Worm (Caenorhabditis elegans) whole organism, late embryonic: Measurements from ENCODE around the gene ppgn-1.
A peak's percentile ranks its signal among the peaks of the same experiment; 100 is the strongest.

Source experiments
- C08G9.2 ChIP-seq: sonication (generic microtip); optimal IDR thresholded peaks from 2 replicates; lab custom pipeline; 2016; ENCODE audit warnings: mild to moderate bottlenecking, missing genetic modification characterization, moderate library complexity, missing compliant biosample characterization
- C38D4.7 ChIP-seq: fragments of 200-800 bp; sonication (Bioruptor generic); optimal IDR thresholded peaks from 2 replicates; lab custom pipeline; 2018; ENCODE audit warnings: mild to moderate bottlenecking, missing genetic modification characterization, moderate library complexity, missing compliant biosample characterization
- F13H6.1 ChIP-seq: sonication (generic microtip); optimal IDR thresholded peaks from 2 replicates; lab custom pipeline; 2016; ENCODE audit warnings: missing genetic modification characterization, missing compliant biosample characterization
- K09A11.1 ChIP-seq: sonication (generic microtip); optimal IDR thresholded peaks from 2 replicates; lab custom pipeline; 2017; ENCODE audit warnings: antibody characterized with exemption, mild to moderate bottlenecking, missing genetic modification characterization, missing compliant biosample characterization; ENCODE audit not compliant: insufficient read depth
- Y22D7AL.16 ChIP-seq: sonication (generic microtip); optimal IDR thresholded peaks from 2 replicates; lab custom pipeline; 2016; ENCODE audit warnings: missing genetic modification characterization, missing compliant biosample characterization
- ahr-1 ChIP-seq: sonication (generic microtip); optimal IDR thresholded peaks from 2 replicates; lab custom pipeline; 2016; ENCODE audit warnings: missing genetic modification characterization, missing compliant biosample characterization
- ama-1 ChIP-seq: fragments of 150-350 bp; optimal IDR thresholded peaks from 2 replicates; lab custom pipeline; 2014
- ceh-14 ChIP-seq: sonication (generic microtip); optimal IDR thresholded peaks from 2 replicates; lab custom pipeline; 2016; ENCODE audit warnings: missing genotype, missing genetic modification characterization, missing compliant biosample characterization
- ceh-18 ChIP-seq: sonication (generic microtip); optimal IDR thresholded peaks from 2 replicates; lab custom pipeline; 2016; ENCODE audit warnings: missing genetic modification characterization, missing compliant biosample characterization
- ceh-2 ChIP-seq: sonication (generic microtip); optimal IDR thresholded peaks from 2 replicates; lab custom pipeline; 2016; ENCODE audit warnings: missing genotype, missing genetic modification characterization, missing compliant biosample characterization
- ceh-22 ChIP-seq: sonication (generic microtip); optimal IDR thresholded peaks from 2 replicates; lab custom pipeline; 2017; ENCODE audit warnings: missing biosample characterization, missing genetic modification characterization
- ceh-24 ChIP-seq: sonication (generic microtip); optimal IDR thresholded peaks from 2 replicates; lab custom pipeline; 2016; ENCODE audit warnings: mild to moderate bottlenecking, missing genetic modification characterization, missing compliant biosample characterization
- ceh-30 ChIP-seq: fragments of 150-350 bp; optimal IDR thresholded peaks from 2 replicates; lab custom pipeline; 2014; ENCODE audit warnings: missing biosample characterization, missing genetic modification characterization
- ceh-31 ChIP-seq: sonication (generic microtip); optimal IDR thresholded peaks from 2 replicates; lab custom pipeline; 2016; ENCODE audit warnings: missing genetic modification characterization, missing compliant biosample characterization
- ceh-34 ChIP-seq: sonication (generic microtip); optimal IDR thresholded peaks from 2 replicates; lab custom pipeline; 2016; ENCODE audit warnings: mild to moderate bottlenecking, missing genetic modification characterization, missing compliant biosample characterization
- ceh-48 ChIP-seq: sonication (generic microtip); optimal IDR thresholded peaks from 2 replicates; lab custom pipeline; 2016; ENCODE audit warnings: missing genetic modification characterization, inconsistent platforms, missing compliant biosample characterization
- ceh-6 ChIP-seq: fragments of 200-800 bp; sonication (Bioruptor generic); optimal IDR thresholded peaks from 2 replicates; lab custom pipeline; 2018; ENCODE audit warnings: mild to moderate bottlenecking, missing genetic modification characterization, missing compliant biosample characterization
- dmd-4 ChIP-seq: sonication (generic microtip); optimal IDR thresholded peaks from 2 replicates; lab custom pipeline; 2016; ENCODE audit warnings: borderline replicate concordance, missing genetic modification characterization, missing compliant biosample characterization
- dve-1 ChIP-seq: sonication (generic microtip); optimal IDR thresholded peaks from 2 replicates; lab custom pipeline; 2017; ENCODE audit warnings: antibody characterized with exemption, mild to moderate bottlenecking, missing genetic modification characterization, missing compliant biosample characterization
- elt-2 ChIP-seq: sonication (generic microtip); optimal IDR thresholded peaks from 2 replicates; lab custom pipeline; 2016; ENCODE audit warnings: missing genetic modification reagents, missing genetic modification characterization, missing compliant biosample characterization
- eyg-1 ChIP-seq: sonication (generic microtip); optimal IDR thresholded peaks from 2 replicates; lab custom pipeline; 2016; ENCODE audit warnings: missing genotype, missing genetic modification characterization, missing compliant biosample characterization
- fkh-6 ChIP-seq: sonication (generic microtip); optimal IDR thresholded peaks from 2 replicates; lab custom pipeline; 2016; ENCODE audit warnings: missing genetic modification characterization, missing compliant biosample characterization
- gmeb-2 ChIP-seq: sonication (generic microtip); optimal IDR thresholded peaks from 2 replicates; lab custom pipeline; 2016; ENCODE audit warnings: missing genetic modification characterization, inconsistent platforms, missing compliant biosample characterization
- hlh-30 ChIP-seq: sonication (generic microtip); optimal IDR thresholded peaks from 2 replicates; lab custom pipeline; 2017; ENCODE audit warnings: antibody characterized with exemption, missing genetic modification characterization, missing compliant biosample characterization; ENCODE audit not compliant: insufficient read depth
- hlh-8 ChIP-seq: sonication (generic microtip); optimal IDR thresholded peaks from 2 replicates; lab custom pipeline; 2016; ENCODE audit warnings: missing genotype, missing genetic modification characterization, missing compliant biosample characterization
- lim-6 ChIP-seq: sonication (generic microtip); optimal IDR thresholded peaks from 2 replicates; lab custom pipeline; 2016; ENCODE audit warnings: missing genetic modification characterization, missing compliant biosample characterization
- madf-2 ChIP-seq: sonication (generic microtip); optimal IDR thresholded peaks from 2 replicates; lab custom pipeline; 2017; ENCODE audit warnings: missing genetic modification characterization, missing compliant biosample characterization
- mec-3 ChIP-seq: sonication (generic microtip); optimal IDR thresholded peaks from 2 replicates; lab custom pipeline; 2016; ENCODE audit warnings: borderline replicate concordance, missing genetic modification characterization, missing compliant biosample characterization
- nfya-1 ChIP-seq: sonication (generic microtip); optimal IDR thresholded peaks from 2 replicates; lab custom pipeline; 2017; ENCODE audit warnings: missing genetic modification characterization, mild to moderate bottlenecking, missing compliant biosample characterization, antibody characterized with exemption, moderate library complexity
- nhr-11 ChIP-seq: fragments of 150-350 bp; optimal IDR thresholded peaks from 2 replicates; lab custom pipeline; 2014; ENCODE audit warnings: missing biosample characterization, missing genetic modification characterization
- npax-4 ChIP-seq: sonication (generic microtip); optimal IDR thresholded peaks from 2 replicates; lab custom pipeline; 2016; ENCODE audit warnings: missing genetic modification characterization, missing compliant biosample characterization
- pat-9 ChIP-seq: fragments of 200-800 bp; sonication (Bioruptor generic); optimal IDR thresholded peaks from 2 replicates; lab custom pipeline; 2018; ENCODE audit warnings: mild to moderate bottlenecking, missing genetic modification characterization, moderate library complexity, missing compliant biosample characterization
- pax-1 ChIP-seq: fragments of 150-350 bp; optimal IDR thresholded peaks from 2 replicates; lab custom pipeline; 2014; ENCODE audit warnings: missing biosample characterization, missing genetic modification characterization
- pqm-1 ChIP-seq: sonication (generic microtip); optimal IDR thresholded peaks from 2 replicates; lab custom pipeline; 2016; ENCODE audit warnings: missing genetic modification characterization, missing compliant biosample characterization
- pros-1 ChIP-seq: fragments of 150-350 bp; optimal IDR thresholded peaks from 2 replicates; lab custom pipeline; 2014; ENCODE audit warnings: missing biosample characterization, missing genetic modification reagents, missing genetic modification characterization
- ref-2 ChIP-seq: sonication (generic microtip); optimal IDR thresholded peaks from 2 replicates; lab custom pipeline; 2016; ENCODE audit warnings: missing genetic modification characterization, missing compliant biosample characterization
- rnt-1 ChIP-seq: sonication (generic microtip); optimal IDR thresholded peaks from 2 replicates; lab custom pipeline; 2016; ENCODE audit warnings: missing genetic modification characterization, missing compliant biosample characterization
- sdc-2 ChIP-seq: sonication (generic microtip); optimal IDR thresholded peaks from 2 replicates; lab custom pipeline; 2016; ENCODE audit warnings: missing genotype, missing genetic modification characterization, missing compliant biosample characterization
- sox-2 ChIP-seq: fragments of 200-800 bp; sonication (Bioruptor generic); IDR thresholded peaks from 2 replicates; pipeline ENCODE4 v1.3.6; 2022; ENCODE audit warnings: missing genetic modification reagents, missing genetic modification characterization, missing compliant biosample characterization
- sox-4 ChIP-seq: sonication (generic microtip); optimal IDR thresholded peaks from 2 replicates; lab custom pipeline; 2017; ENCODE audit warnings: mild to moderate bottlenecking, missing genetic modification characterization, inconsistent platforms, missing compliant biosample characterization
- syd-9 ChIP-seq: sonication (generic microtip); optimal IDR thresholded peaks from 2 replicates; lab custom pipeline; 2016; ENCODE audit warnings: mild to moderate bottlenecking, missing genetic modification characterization, moderate library complexity, missing compliant biosample characterization
- tbx-2 ChIP-seq: sonication (generic microtip); optimal IDR thresholded peaks from 2 replicates; lab custom pipeline; 2016; ENCODE audit warnings: missing genetic modification characterization, missing compliant biosample characterization
- tbx-7 ChIP-seq: sonication (generic microtip); optimal IDR thresholded peaks from 2 replicates; lab custom pipeline; 2016; ENCODE audit warnings: missing genotype, missing genetic modification characterization, missing compliant biosample characterization
- ttx-3 ChIP-seq: sonication (generic microtip); optimal IDR thresholded peaks from 2 replicates; lab custom pipeline; 2016; ENCODE audit warnings: missing genetic modification reagents, missing genetic modification characterization, missing compliant biosample characterization
- unc-3 ChIP-seq, 2 experiments: fragments of 200-800 bp in 1 of 2; sonication (Bioruptor generic) in 1 of 2; sonication (generic microtip) in 1 of 2; conservative IDR thresholded peaks in 1 of 2; optimal IDR thresholded peaks in 1 of 2; 2 replicates each; pipeline versions ENCODE4 v1.3.6 to Lab custom; 2016 to 2022; ENCODE audit warnings: missing compliant biosample characterization in 2 of 2, missing genetic modification characterization in 2 of 2, missing genetic modification reagents in 1 of 2
- unc-42 ChIP-seq: sonication (generic microtip); optimal IDR thresholded peaks from 2 replicates; lab custom pipeline; 2016; ENCODE audit warnings: missing genotype, missing genetic modification characterization, missing compliant biosample characterization
- unc-86 ChIP-seq: sonication (generic microtip); optimal IDR thresholded peaks from 2 replicates; lab custom pipeline; 2016; ENCODE audit warnings: missing genetic modification characterization, missing compliant biosample characterization
- zip-5 ChIP-seq: sonication (generic microtip); optimal IDR thresholded peaks from 2 replicates; lab custom pipeline; 2016; ENCODE audit warnings: missing genetic modification characterization, missing compliant biosample characterization
- ztf-16 ChIP-seq: sonication (generic microtip); optimal IDR thresholded peaks from 2 replicates; lab custom pipeline; 2017; ENCODE audit warnings: missing genetic modification characterization, missing compliant biosample characterization

The ppgn-1 gene

ce11 chrIV:2389745-2390144, 41.0 kb upstream of the ppgn-1 start:
- no peak for TF ChIP-seq fkh-6 (tag; lab: Kevin White, UChicago)
- no peak for TF ChIP-seq C38D4.7
- no peak for TF ChIP-seq tbx-2 (tag; lab: Kevin White, UChicago)
- TF ChIP-seq ahr-1, result no peak
- no peak for TF ChIP-seq ceh-30 (tag; lab: Kevin White, UChicago)
- TF ChIP-seq ceh-24, result no peak
- no peak for TF ChIP-seq npax-4 (tag; lab: Kevin White, UChicago)
- TF ChIP-seq rnt-1, result no peak
- TF ChIP-seq lim-6, result no peak
- no peak for TF ChIP-seq unc-42 (tag; lab: Kevin White, UChicago)
- no peak for TF ChIP-seq sox-4 (tag; lab: Kevin White, UChicago)
- TF ChIP-seq sox-2, result no peak
- no peak for TF ChIP-seq pax-1
- no peak for TF ChIP-seq gmeb-2 (tag; lab: Kevin White, UChicago)
- no peak for TF ChIP-seq zip-5
- no peak for TF ChIP-seq unc-86
- TF ChIP-seq, all 69 proteins: peak for 0

ce11 chrIV:2388949-2389495, 40.3 kb upstream of the ppgn-1 start, which contains the start of gene trap-3:
TSS of gene trap-3 (plus strand) at chrIV:2389445.
- TF ChIP-seq Y22D7AL.16 (tag; lab: Kevin White, UChicago), result no peak
- TF ChIP-seq ztf-16 (tag; lab: Kevin White, UChicago), result peak; percentile 73
- TF ChIP-seq rnt-1, result peak; percentile 99
- peak; percentile 33 for TF ChIP-seq eyg-1 (tag; lab: Kevin White, UChicago)
- peak; percentile 77 for TF ChIP-seq elt-2
- peak; percentile 45 for TF ChIP-seq ceh-48 (tag; lab: Kevin White, UChicago)
- peak; percentile 74 for TF ChIP-seq pqm-1 (tag; lab: Kevin White, UChicago)
- peak; percentile 52 for TF ChIP-seq madf-2 (tag; lab: Kevin White, UChicago)
- peak; percentile 79 for TF ChIP-seq pros-1 (tag; lab: Kevin White, UChicago)
- no peak for TF ChIP-seq ama-1 (lab: Kevin White, UChicago)
- TF ChIP-seq hlh-8, result peak; percentile 17
- TF ChIP-seq unc-3 (GFP tag; conservative IDR thresholded peaks at IDR 0.05; lab: Robert Waterston, UW), result peak; percentile 34; the same call in 1 of the 2 replicates
- peak; percentile 28 for TF ChIP-seq unc-3 (tag; optimal IDR thresholded peaks at IDR 0.05; lab: Kevin White, UChicago)
- no peak for TF ChIP-seq dmd-4 (tag; lab: Kevin White, UChicago)
- no peak for TF ChIP-seq mec-3 (tag; lab: Kevin White, UChicago)
- TF ChIP-seq pax-1, result peak; percentile 73
- peak; percentile 16 for TF ChIP-seq pat-9 (tag; lab: Kevin White, UChicago)
- peak; percentile 40 for TF ChIP-seq ttx-3 (tag; lab: Kevin White, UChicago)
- peak; percentile 92 for TF ChIP-seq ref-2
- peak; percentile 51 for TF ChIP-seq ahr-1
- peak; percentile 58 for TF ChIP-seq dve-1 (tag; lab: Kevin White, UChicago)
- TF ChIP-seq ceh-14 (tag; lab: Kevin White, UChicago), result peak; percentile 56
- TF ChIP-seq nhr-11 (tag; lab: Kevin White, UChicago), result no peak
- TF ChIP-seq sox-4 (tag; lab: Kevin White, UChicago), result no peak
- TF ChIP-seq C08G9.2 (tag; lab: Kevin White, UChicago), result peak; percentile 48
- TF ChIP-seq tbx-7 (tag; lab: Kevin White, UChicago), result peak; percentile 33
- TF ChIP-seq zip-5, result peak; percentile 37
- peak; percentile 81 for TF ChIP-seq tbx-2 (tag; lab: Kevin White, UChicago)
- peak; percentile 54 for TF ChIP-seq unc-42 (tag; lab: Kevin White, UChicago)
- TF ChIP-seq syd-9, result peak; percentile 71
- TF ChIP-seq K09A11.1 (tag; lab: Kevin White, UChicago), result peak; percentile 2
- TF ChIP-seq ceh-30 (tag; lab: Kevin White, UChicago), result peak; percentile 80
- no peak for TF ChIP-seq lim-6
- peak; percentile 84 for TF ChIP-seq hlh-30 (tag; lab: Kevin White, UChicago)
- peak; percentile 15 for TF ChIP-seq ceh-2 (tag; lab: Kevin White, UChicago)
- peak; percentile 18 for TF ChIP-seq F13H6.1 (tag; lab: Kevin White, UChicago)
- no peak for TF ChIP-seq ceh-24
- peak; percentile 87 for TF ChIP-seq ceh-34 (tag; lab: Kevin White, UChicago)
- peak; percentile 99 for TF ChIP-seq nfya-1
- TF ChIP-seq ceh-31 (tag; lab: Kevin White, UChicago), result peak; percentile 84
- TF ChIP-seq ceh-6, result peak; percentile 31
- no peak for TF ChIP-seq ceh-22 (tag; lab: Kevin White, UChicago)
- peak; percentile 43 for TF ChIP-seq sdc-2 (tag; lab: Kevin White, UChicago)
- TF ChIP-seq unc-86, result peak; percentile 48
- peak; percentile 84 for TF ChIP-seq ceh-18 (tag; lab: Kevin White, UChicago)
